Fruit fly (Drosophila melanogaster) whole organism, pupa: ENCODE results near the gene Sas-4.
A peak's percentile ranks its signal among the peaks of the same experiment; 100 is the strongest.

Source experiments
- CG13204 ChIP-seq: fragments of 200-800 bp; sonication (Bioruptor generic); optimal IDR thresholded peaks from 2 replicates; lab custom pipeline; 2018; ENCODE audit warnings: missing biosample characterization, mild to moderate bottlenecking, missing genetic modification characterization, moderate library complexity
- CG4496 ChIP-seq: fragments of 200-800 bp; sonication (Bioruptor generic); IDR thresholded peaks from 3 replicates; pipeline ENCODE4 v1.3.6; 2022; ENCODE audit warnings: missing biosample characterization, missing genetic modification characterization
- Pif1A ChIP-seq: fragments of 200-800 bp; sonication (Bioruptor generic); optimal IDR thresholded peaks from 3 replicates; lab custom pipeline; 2016; ENCODE audit warnings: missing biosample characterization, missing genetic modification characterization
- rn ChIP-seq: fragments of 200-800 bp; sonication (Bioruptor generic); IDR thresholded peaks from 2 replicates; pipeline ENCODE4 v1.3.6; 2022; ENCODE audit warnings: missing biosample characterization, missing genetic modification characterization

dm6 chr3R:7150544-7151406 lies at the start of gene Sas-4, which contains the start of gene gfzf:
- TF ChIP-seq Pif1A (GFP tag; lab: Kevin White, UChicago) (no peak), CG13204 (GFP tag; lab: Kevin White, UChicago) (no peak), rn (GFP tag; lab: Robert Waterston, UW) (peak; percentile 43; the same call in 1 of the 2 replicates), CG4496 (GFP tag; lab: Robert Waterston, UW) (peak; percentile 64; the same call in 2 of the 3 replicates)
